Fruit fly (Drosophila melanogaster) whole organism, embryonic: ENCODE measurements around the gene cindr.

Experiments used
- CG8478 ChIP-seq: fragments of >200 bp; optimal IDR thresholded peaks from 2 replicates; lab custom pipeline; 2018
- Nf-YB ChIP-seq: fragments of 200-800 bp; sonication (Bioruptor generic); optimal IDR thresholded peaks from 3 replicates; lab custom pipeline; 2019; ENCODE audit warnings: missing biosample characterization, mild to moderate bottlenecking, missing genetic modification characterization, moderate library complexity
- Sox102F ChIP-seq: fragments of 200-800 bp; sonication (Bioruptor generic); optimal IDR thresholded peaks from 2 replicates; lab custom pipeline; 2018; ENCODE audit warnings: missing biosample characterization, mild to moderate bottlenecking, missing genetic modification characterization, moderate library complexity
- ara ChIP-seq: fragments of 200-800 bp; sonication (Bioruptor generic); IDR thresholded peaks from 2 replicates; pipeline ENCODE4 v1.3.6; 2022; ENCODE audit warnings: missing biosample characterization, missing genetic modification characterization
- maf-S ChIP-seq: fragments of 200-800 bp; sonication (Bioruptor generic); optimal IDR thresholded peaks from 2 replicates; lab custom pipeline; 2016; ENCODE audit warnings: missing biosample characterization, missing genetic modification characterization
- mirr ChIP-seq: fragments of 200-800 bp; sonication (Bioruptor generic); optimal IDR thresholded peaks from 3 replicates; lab custom pipeline; 2018; ENCODE audit warnings: missing biosample characterization, mild to moderate bottlenecking, missing genetic modification characterization
- wor ChIP-seq: fragments of 200-800 bp; sonication (Bioruptor generic); IDR thresholded peaks from 2 replicates; pipeline ENCODE4 v1.3.6; 2022; ENCODE audit warnings: missing biosample characterization, missing genetic modification characterization
- yki ChIP-seq: fragments of >200 bp; optimal IDR thresholded peaks from 3 replicates; lab custom pipeline; 2018

dm6 chr3R:30789363-30789762, 19.1 kb upstream of the cindr start:
- peak; percentile 25 for TF ChIP-seq maf-S (GFP tag; lab: Kevin White, UChicago)
- peak; percentile 4 for TF ChIP-seq Sox102F
- TF ChIP-seq wor (GFP tag; lab: Robert Waterston, UW) = 0 out of 2 replicates have a peak, but pooled peaks have one; percentile 12
- peak; percentile 76; the same call in 1 of the 2 replicates for TF ChIP-seq ara (GFP tag; lab: Robert Waterston, UW)
- no peak for TF ChIP-seq CG8478 (lab: Kevin White, UChicago)
- no peak for TF ChIP-seq mirr (GFP tag; lab: Kevin White, UChicago)
- no peak for TF ChIP-seq Nf-YB (GFP tag; lab: Kevin White, UChicago)
- no peak for TF ChIP-seq yki
